Worm (Caenorhabditis elegans) whole organism, L1 larva: ENCODE results near the gene fbxl-1.

Source experiments
- aha-1 ChIP-seq: fragments of 150-350 bp; optimal IDR thresholded peaks from 2 replicates; lab custom pipeline; 2014; ENCODE audit warnings: missing biosample characterization, missing genetic modification characterization
- alr-1 ChIP-seq: fragments of 200-800 bp; sonication (Bioruptor generic); optimal IDR thresholded peaks from 2 replicates; lab custom pipeline; 2018; ENCODE audit warnings: borderline replicate concordance, mild to moderate bottlenecking, missing genetic modification characterization, missing compliant biosample characterization
- blmp-1 ChIP-seq: fragments of 150-350 bp; optimal IDR thresholded peaks from 2 replicates; lab custom pipeline; 2014; ENCODE audit warnings: missing biosample characterization, missing genetic modification characterization
- dpl-1 ChIP-seq, 3 experiments: fragments of 150-350 bp in 2 of 3; sonication (generic microtip) in 1 of 3; optimal IDR thresholded peaks; 2 replicates each; lab custom pipeline; 2014 to 2017; ENCODE audit warnings: missing biosample characterization in 3 of 3, missing genetic modification characterization in 3 of 3, missing genetic modification reagents in 3 of 3
- egl-27 ChIP-seq, 2 experiments: fragments of 150-350 bp in 1 of 2; sonication (generic microtip); optimal IDR thresholded peaks; 3 replicates each; lab custom pipeline; 2017 to 2018; ENCODE audit warnings: missing biosample characterization in 2 of 2, missing genetic modification characterization in 2 of 2, missing genetic modification reagents in 2 of 2
- fkh-4 ChIP-seq: sonication (generic microtip); optimal IDR thresholded peaks from 2 replicates; lab custom pipeline; 2016; ENCODE audit warnings: missing compliant biosample characterization, missing genetic modification characterization, borderline replicate concordance
- nhr-28 ChIP-seq: fragments of 150-350 bp; optimal IDR thresholded peaks from 2 replicates; lab custom pipeline; 2014; ENCODE audit warnings: missing biosample characterization, missing genetic modification characterization
- pax-3 ChIP-seq: fragments of 200-800 bp; sonication (Bioruptor generic); optimal IDR thresholded peaks from 2 replicates; lab custom pipeline; 2018; ENCODE audit warnings: mild to moderate bottlenecking, missing genetic modification characterization, moderate library complexity, missing compliant biosample characterization

DNA sequence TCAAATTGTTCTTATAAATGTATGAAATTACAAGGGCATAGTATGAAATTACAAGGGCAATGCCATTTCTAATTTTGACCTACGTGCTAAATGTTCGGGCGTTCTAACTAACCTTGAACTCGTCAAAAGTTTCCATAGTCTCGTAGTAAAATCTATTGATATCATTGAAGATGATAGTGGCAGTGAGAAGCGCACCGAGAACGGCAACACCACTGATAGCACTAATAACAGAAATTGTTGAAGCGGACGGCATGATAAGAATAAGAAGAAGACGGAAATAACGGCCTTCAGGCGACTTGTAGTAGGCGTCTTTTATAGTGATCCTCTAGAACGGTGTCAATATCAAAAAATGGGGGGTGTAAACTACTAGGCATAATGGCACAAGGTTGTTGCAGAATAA lies 35.7 kb downstream of the fbxl-1 start, which contains the start of gene col-91:
- no peak for TF ChIP-seq alr-1 (tag; lab: Kevin White, UChicago)
- no peak for TF ChIP-seq blmp-1
- no peak for TF ChIP-seq pax-3
- no peak for TF ChIP-seq dpl-1 (GFP tag; optimal IDR thresholded peaks at IDR 0.05; lab: Kevin White, UChicago)
- TF ChIP-seq aha-1 (tag; lab: Kevin White, UChicago): no peak
- TF ChIP-seq fkh-4: no peak
- TF ChIP-seq egl-27 (tag; optimal IDR thresholded peaks at IDR 0.05; lab: Kevin White, UChicago): no peak
- no peak for TF ChIP-seq nhr-28 (tag; lab: Kevin White, UChicago)
